Worm (Caenorhabditis elegans) whole organism, L4 larva: ENCODE data around the gene hch-1.

Source experiments
- ZK337.2 ChIP-seq: fragments of 200-800 bp; sonication (Bioruptor generic); IDR thresholded peaks from 2 replicates; pipeline ENCODE4 v1.3.6; 2022; ENCODE audit warnings: missing genetic modification reagents, missing genetic modification characterization, missing compliant biosample characterization
- aha-1 ChIP-seq: fragments of 150-350 bp; peaks from one replicate; lab custom pipeline; 2014; ENCODE audit warnings: missing biosample characterization, missing genetic modification characterization
- ama-1 ChIP-seq: fragments of 150-350 bp; optimal IDR thresholded peaks from 2 replicates; lab custom pipeline; 2014; ENCODE audit warnings: inconsistent platforms, mixed read lengths
- attf-4 ChIP-seq: sonication (generic microtip); optimal IDR thresholded peaks from 3 replicates; lab custom pipeline; 2017; ENCODE audit warnings: missing biosample characterization, missing genetic modification characterization
- ctbp-1 ChIP-seq: fragments of 200-800 bp; sonication (Bioruptor generic); IDR thresholded peaks from 2 replicates; pipeline ENCODE4 v1.3.6; 2022; ENCODE audit warnings: missing genetic modification reagents, missing genetic modification characterization, missing compliant biosample characterization
- daf-16 ChIP-seq, 3 experiments: sonication (generic microtip); optimal IDR thresholded peaks; 2 replicates each; lab custom pipeline; 2016 to 2017; ENCODE audit warnings: missing genetic modification characterization in 3 of 3, missing genetic modification reagents in 3 of 3, mild to moderate bottlenecking in 2 of 3, missing compliant biosample characterization in 2 of 3, missing biosample characterization in 1 of 3, moderate library complexity in 1 of 3
- dve-1 ChIP-seq: sonication (generic microtip); optimal IDR thresholded peaks from 2 replicates; lab custom pipeline; 2017; ENCODE audit warnings: antibody characterized with exemption, mild to moderate bottlenecking, missing genetic modification characterization, missing compliant biosample characterization; ENCODE audit not compliant: insufficient read depth
- hlh-11 ChIP-seq: fragments of 200-800 bp; sonication (Bioruptor generic); optimal IDR thresholded peaks from 2 replicates; lab custom pipeline; 2018; ENCODE audit warnings: mild to moderate bottlenecking, missing genetic modification characterization, missing compliant biosample characterization
- hmg-1.1 ChIP-seq: fragments of 200-800 bp; sonication (Bioruptor generic); IDR thresholded peaks from 2 replicates; pipeline ENCODE4 v1.3.6; 2022; ENCODE audit warnings: missing genetic modification reagents, missing genetic modification characterization, missing compliant biosample characterization
- mdl-1 ChIP-seq, 2 experiments: fragments of 150-350 bp in 1 of 2; sonication (generic microtip) in 1 of 2; optimal IDR thresholded peaks; 2 replicates each; lab custom pipeline; 2014 to 2017; ENCODE audit warnings: missing biosample characterization in 2 of 2, missing genetic modification characterization in 2 of 2
- mxl-2 ChIP-seq: fragments of 200-800 bp; sonication (Bioruptor generic); conservative IDR thresholded peaks from 2 replicates; pipeline ENCODE4 v1.3.6; 2022; ENCODE audit warnings: missing genetic modification reagents, missing genetic modification characterization, missing compliant biosample characterization
- nhr-11 ChIP-seq: fragments of 150-350 bp; optimal IDR thresholded peaks from 2 replicates; lab custom pipeline; 2014; ENCODE audit warnings: missing biosample characterization, missing genetic modification characterization
- nhr-6 ChIP-seq: fragments of 150-350 bp; optimal IDR thresholded peaks from 2 replicates; lab custom pipeline; 2014; ENCODE audit warnings: missing biosample characterization, missing genetic modification characterization
- nhr-76 ChIP-seq: fragments of 150-350 bp; optimal IDR thresholded peaks from 2 replicates; lab custom pipeline; 2014; ENCODE audit warnings: missing biosample characterization, missing genetic modification characterization
- pqm-1 ChIP-seq: sonication (generic microtip); optimal IDR thresholded peaks from 2 replicates; lab custom pipeline; 2017; ENCODE audit warnings: missing biosample characterization, missing genetic modification characterization
- tra-1 ChIP-seq: fragments of 200-800 bp; sonication (Bioruptor generic); IDR thresholded peaks from 2 replicates; pipeline ENCODE4 v1.3.6; 2022; ENCODE audit warnings: missing genetic modification reagents, missing genetic modification characterization, missing compliant biosample characterization
- unc-39 ChIP-seq: sonication (generic microtip); optimal IDR thresholded peaks from 2 replicates; lab custom pipeline; 2017; ENCODE audit warnings: missing biosample characterization, missing genetic modification characterization
- unc-62 ChIP-seq, 3 experiments: fragments of 150-350 bp in 1 of 3; sonication (generic microtip); optimal IDR thresholded peaks in 2 of 3; peaks in 1 of 3; 1 replicate in 1 of 3; 2 replicates in 2 of 3; lab custom pipeline; 2014 to 2017; ENCODE audit warnings: missing biosample characterization in 3 of 3, missing genetic modification characterization in 3 of 3, missing genetic modification reagents in 3 of 3, missing genotype in 1 of 3
- zip-11 ChIP-seq: fragments of 200-800 bp; sonication (Bioruptor generic); IDR thresholded peaks from 2 replicates; pipeline ENCODE4 v1.3.6; 2022; ENCODE audit warnings: missing genetic modification characterization, missing compliant biosample characterization

The hch-1 gene

ce11 chrX:14654668-14655067 lies 45.1 kb downstream of the hch-1 start, which contains the start of gene syg-2:
Gene syg-2, plus strand, starts transcription at chrX:14654968.
- TF ChIP-seq ama-1 (lab: Kevin White, UChicago): no peak
- no peak for TF ChIP-seq hmg-1.1 (GFP tag; lab: Robert Waterston, UW)
- TF ChIP-seq nhr-76 (tag; lab: Kevin White, UChicago): no peak
- peak in 1 of 2 experiments; percentile 89 for TF ChIP-seq unc-62 (GFP tag; optimal IDR thresholded peaks at IDR 0.05 in 1 of 2; lab: Kevin White, UChicago)
- TF ChIP-seq unc-62 (tag; optimal IDR thresholded peaks at IDR 0.05; lab: Kevin White, UChicago): no peak
- TF ChIP-seq unc-39 (tag; lab: Kevin White, UChicago): no peak
- no peak for TF ChIP-seq zip-11

- TF ChIP-seq aha-1 (tag; lab: Kevin White, UChicago) (peak; percentile 30), daf-16 (GFP tag; optimal IDR thresholded peaks at IDR 0.05; lab: Kevin White, UChicago) (peak in 1 of 2 experiments; percentile 25), daf-16 (tag; optimal IDR thresholded peaks at IDR 0.05; lab: Kevin White, UChicago) (no peak), dve-1 (no peak), nhr-11 (peak; percentile 45), hlh-11 (tag; lab: Kevin White, UChicago) (peak; percentile 17)
These were observed 46.3 kb downstream of the hch-1 start for ce11 chrX:14653486-14653885.

- TF ChIP-seq tra-1: no peak
- no peak for TF ChIP-seq nhr-6 (tag; lab: Kevin White, UChicago)
- TF ChIP-seq ZK337.2 (GFP tag; lab: Robert Waterston, UW): no peak
- TF ChIP-seq pqm-1 (tag; lab: Kevin White, UChicago): no peak
- no peak for TF ChIP-seq mxl-2 (GFP tag; lab: Robert Waterston, UW)
- peak in 1 of 2 experiments; percentile 8 for TF ChIP-seq unc-62 (GFP tag; optimal IDR thresholded peaks at IDR 0.05 in 1 of 2; lab: Kevin White, UChicago)
- TF ChIP-seq unc-62 (tag; optimal IDR thresholded peaks at IDR 0.05; lab: Kevin White, UChicago): no peak
- no peak for TF ChIP-seq mdl-1 (tag; optimal IDR thresholded peaks at IDR 0.05; lab: Kevin White, UChicago)
These were observed 47.7 kb downstream of the hch-1 start for ce11 chrX:14652058-14652457.

ce11 chrX:14649224-14649623 lies 50.6 kb downstream of the hch-1 start:
- TF ChIP-seq ctbp-1 (GFP tag; lab: Robert Waterston, UW): peak; percentile 29; the same call in 1 of the 2 replicates
- no peak for TF ChIP-seq attf-4
